Fruit fly (Drosophila melanogaster): ENCODE data around the gene CG7079.

CG7079 gene

dm6 chr3R:21064000-21064924 is 15.6 kb upstream of the CG7079 start, which contains the start of gene Cortactin:
Cortactin (minus strand) TSS chr3R:21064471.
- TF ChIP-seq EcR (GFP tag; optimal IDR thresholded peaks at IDR 0.05) (no peak), psq (optimal IDR thresholded peaks at IDR 0.05) (no peak), CG8478 (optimal IDR thresholded peaks at IDR 0.05) (no peak), usp (GFP tag; optimal IDR thresholded peaks at IDR 0.05) (no peak), pan (optimal IDR thresholded peaks at IDR 0.05) (no peak), Dll (optimal IDR thresholded peaks at IDR 0.05) (no peak)

- TF ChIP-seq usp (GFP tag; optimal IDR thresholded peaks at IDR 0.05) = no peak
- no peak for TF ChIP-seq pan (optimal IDR thresholded peaks at IDR 0.05)
- no peak for TF ChIP-seq CG8478 (optimal IDR thresholded peaks at IDR 0.05)
- no peak for TF ChIP-seq EcR (GFP tag; optimal IDR thresholded peaks at IDR 0.05)
- no peak for TF ChIP-seq psq (optimal IDR thresholded peaks at IDR 0.05)
- TF ChIP-seq Dll (optimal IDR thresholded peaks at IDR 0.05) = no peak
Observed at dm6 chr3R:21063433-21063832, 14.8 kb upstream of the CG7079 start.

- no peak for TF ChIP-seq psq (optimal IDR thresholded peaks at IDR 0.05)
- peak in 1 of 2 experiments; percentile 60 for TF ChIP-seq EcR (GFP tag; optimal IDR thresholded peaks at IDR 0.05)
Observed at dm6 chr3R:21060430-21061245, 12.0 kb upstream of the CG7079 start, which contains the start of gene Mvl. Mvl (minus strand) TSS chr3R:21060800.

dm6 chr3R:21059486-21060356 is 11.1 kb upstream of the CG7079 start:
- no peak for TF ChIP-seq pan (optimal IDR thresholded peaks at IDR 0.05)
- TF ChIP-seq psq (optimal IDR thresholded peaks at IDR 0.05) = no peak
- TF ChIP-seq CG8478 (optimal IDR thresholded peaks at IDR 0.05) = no peak
- TF ChIP-seq usp (GFP tag; optimal IDR thresholded peaks at IDR 0.05) = no peak
- TF ChIP-seq Dll (optimal IDR thresholded peaks at IDR 0.05) = no peak
- no peak for TF ChIP-seq EcR (GFP tag; optimal IDR thresholded peaks at IDR 0.05)

- TF ChIP-seq Dll (optimal IDR thresholded peaks at IDR 0.05) (no peak), usp (GFP tag; optimal IDR thresholded peaks at IDR 0.05) (no peak), psq (optimal IDR thresholded peaks at IDR 0.05) (no peak), EcR (GFP tag; optimal IDR thresholded peaks at IDR 0.05) (no peak), CG8478 (optimal IDR thresholded peaks at IDR 0.05) (no peak), pan (optimal IDR thresholded peaks at IDR 0.05) (no peak)
Observed at dm6 chr3R:21057519-21057918, 8.9 kb upstream of the CG7079 start.

dm6 chr3R:21050875-21051274 is 2.2 kb upstream of the CG7079 start, which contains the start of gene Jhbp15:
Jhbp15 (minus strand) TSS chr3R:21050975.
- no peak for TF ChIP-seq pan (optimal IDR thresholded peaks at IDR 0.05)
- no peak for TF ChIP-seq EcR (GFP tag; optimal IDR thresholded peaks at IDR 0.05)
- TF ChIP-seq Dll (optimal IDR thresholded peaks at IDR 0.05) = no peak
- TF ChIP-seq usp (GFP tag; optimal IDR thresholded peaks at IDR 0.05) = no peak
- no peak for TF ChIP-seq psq (optimal IDR thresholded peaks at IDR 0.05)
- no peak for TF ChIP-seq CG8478 (optimal IDR thresholded peaks at IDR 0.05)

dm6 chr3R:21046927-21047326 is 1.7 kb downstream of the CG7079 start, which contains the start of gene CG31207:
CG31207 (minus strand) TSS chr3R:21047027.
- TF ChIP-seq usp (GFP tag; optimal IDR thresholded peaks at IDR 0.05) (no peak), Dll (optimal IDR thresholded peaks at IDR 0.05) (no peak), pan (optimal IDR thresholded peaks at IDR 0.05) (no peak), CG8478 (optimal IDR thresholded peaks at IDR 0.05) (no peak), EcR (GFP tag; optimal IDR thresholded peaks at IDR 0.05) (no peak), psq (optimal IDR thresholded peaks at IDR 0.05) (no peak)

dm6 chr3R:21045742-21046141 is 2.9 kb downstream of the CG7079 start, which contains the start of gene CG31189:
CG31189 (minus strand) TSS chr3R:21045842.
- TF ChIP-seq Dll (optimal IDR thresholded peaks at IDR 0.05) (no peak), usp (GFP tag; optimal IDR thresholded peaks at IDR 0.05) (no peak), pan (optimal IDR thresholded peaks at IDR 0.05) (no peak), psq (optimal IDR thresholded peaks at IDR 0.05) (no peak), CG8478 (optimal IDR thresholded peaks at IDR 0.05) (no peak), EcR (GFP tag; optimal IDR thresholded peaks at IDR 0.05) (no peak)

- TF ChIP-seq usp (GFP tag; optimal IDR thresholded peaks at IDR 0.05) (no peak), psq (optimal IDR thresholded peaks at IDR 0.05) (no peak), CG8478 (optimal IDR thresholded peaks at IDR 0.05) (no peak), pan (optimal IDR thresholded peaks at IDR 0.05) (no peak), Dll (optimal IDR thresholded peaks at IDR 0.05) (no peak), EcR (GFP tag; optimal IDR thresholded peaks at IDR 0.05) (no peak)
Observed at dm6 chr3R:21043549-21044118, 5.0 kb downstream of the CG7079 start, which contains the start of gene CG12278. CG12278 (plus strand) TSS chr3R:21044068.

- TF ChIP-seq Dll (optimal IDR thresholded peaks at IDR 0.05) (no peak), EcR (GFP tag; optimal IDR thresholded peaks at IDR 0.05) (no peak)
Observed at dm6 chr3R:21042399-21042798, 6.2 kb downstream of the CG7079 start, which contains the start of gene Dhc93AB. Dhc93AB (minus strand) TSS chr3R:21042499.

dm6 chr3R:21025508-21025907 is 23.1 kb downstream of the CG7079 start:
- TF ChIP-seq pan (optimal IDR thresholded peaks at IDR 0.05) = no peak
- no peak for TF ChIP-seq psq (optimal IDR thresholded peaks at IDR 0.05)
- TF ChIP-seq Dll (optimal IDR thresholded peaks at IDR 0.05) = no peak
- no peak for TF ChIP-seq usp (GFP tag; optimal IDR thresholded peaks at IDR 0.05)
- TF ChIP-seq CG8478 (optimal IDR thresholded peaks at IDR 0.05) = no peak
- no peak for TF ChIP-seq EcR (GFP tag; optimal IDR thresholded peaks at IDR 0.05)

All from whole organism.